Comparison of ENCODE assay signal across 1 fruit fly cellular context in the genomic region with DNA sequence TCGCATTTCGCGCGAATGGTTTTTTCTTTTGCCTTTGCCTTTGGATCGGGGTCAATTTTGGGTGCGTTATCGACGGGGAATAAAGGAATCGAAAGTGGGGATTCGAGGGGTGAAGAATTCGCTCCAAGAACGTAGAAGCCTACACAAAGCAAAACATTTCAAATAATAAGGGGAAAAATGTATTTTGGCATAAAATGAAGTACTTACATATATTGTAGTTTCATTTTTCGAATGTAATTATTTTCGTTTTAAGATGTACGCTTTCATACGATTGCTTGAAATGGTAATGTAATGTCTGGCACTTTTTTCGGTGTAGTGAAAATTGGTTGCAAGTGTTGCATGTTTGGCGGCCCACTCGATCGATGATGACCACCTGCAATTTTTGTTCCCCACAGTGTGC.
A peak's percentile ranks its signal among the peaks of the same experiment; 100 is the strongest.
TF ChIP-seq lines count a peak whose summit lies in the region.

No protein-coding gene starts in this region.

TF ChIP-seq in whole organism, prepupa, 60 proteins besides CTCF, POLR2A, EP300 and RAD21 (continued from another document):
- TF ChIP-seq CG31627 (GFP tag; optimal IDR thresholded peaks at IDR 0.05; lab: Kevin White, UChicago) (peak; percentile 33), CG11294 (GFP tag; IDR thresholded peaks at IDR 0.05; lab: Robert Waterston, UW) (no peak), CG11762 (GFP tag; optimal IDR thresholded peaks at IDR 0.05; lab: Kevin White, UChicago; ENCODE audit: insufficient read depth) (no peak), Sox15 (GFP tag; optimal IDR thresholded peaks at IDR 0.05; lab: Kevin White, UChicago) (no peak), achi (GFP tag; optimal IDR thresholded peaks at IDR 0.05; lab: Kevin White, UChicago) (peak; percentile 10), Ets21C (GFP tag; optimal IDR thresholded peaks at IDR 0.05; lab: Kevin White, UChicago) (no peak), CG1621 (tag; optimal IDR thresholded peaks at IDR 0.05; lab: Kevin White, UChicago) (no peak), CG6792 (GFP tag; optimal IDR thresholded peaks at IDR 0.05; lab: Kevin White, UChicago) (no peak), CG16779 (tag; optimal IDR thresholded peaks at IDR 0.05; lab: Kevin White, UChicago) (no peak), CG10669 (GFP tag; optimal IDR thresholded peaks at IDR 0.05; lab: Kevin White, UChicago) (no peak), CG3032 (tag; optimal IDR thresholded peaks at IDR 0.05; lab: Kevin White, UChicago) (no peak), CG32006 (GFP tag; optimal IDR thresholded peaks at IDR 0.05; lab: Kevin White, UChicago) (no peak), CG6808 (GFP tag; optimal IDR thresholded peaks at IDR 0.05; lab: Kevin White, UChicago) (no peak), CG11902 (GFP tag; optimal IDR thresholded peaks at IDR 0.05; lab: Kevin White, UChicago) (no peak)
